Fruit fly (Drosophila melanogaster): Measurements from ENCODE around the gene HLH4C.
A peak's percentile ranks its signal among the peaks of the same experiment; 100 is the strongest.

Gene HLH4C

DNA sequence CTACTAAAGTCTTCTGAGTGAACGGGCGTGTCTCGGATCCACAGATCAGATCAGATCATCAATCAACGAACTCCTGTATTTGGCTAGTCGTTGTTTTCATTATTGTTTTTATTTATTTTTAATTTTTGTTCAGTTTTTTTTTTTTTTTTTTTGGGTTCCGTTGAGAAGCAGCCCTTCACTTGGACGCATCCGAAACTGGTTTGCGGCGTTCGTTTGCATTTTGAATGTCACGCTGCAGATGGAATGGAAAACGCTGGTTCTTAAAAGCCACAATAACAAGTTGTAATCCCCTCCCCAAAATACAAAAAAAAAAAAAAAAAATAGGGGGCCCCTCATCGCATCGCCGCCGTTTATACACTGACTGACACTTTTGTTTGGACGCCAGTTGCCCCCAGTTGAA is 16.9 kb upstream of the HLH4C start:
- TF ChIP-seq N (GFP tag; optimal IDR thresholded peaks at IDR 0.05) (no peak), Sp1 (GFP tag; optimal IDR thresholded peaks at IDR 0.05) (no peak), pan (optimal IDR thresholded peaks at IDR 0.05) (no peak), sv (GFP tag; optimal IDR thresholded peaks at IDR 0.05) (no peak), jim (GFP tag; optimal IDR thresholded peaks at IDR 0.05) (no peak), br (GFP tag; optimal IDR thresholded peaks at IDR 0.05) (no peak), Abd-B (GFP tag; optimal IDR thresholded peaks at IDR 0.05) (no peak), usp (GFP tag; optimal IDR thresholded peaks at IDR 0.05) (no peak), OdsH (GFP tag; optimal IDR thresholded peaks at IDR 0.05) (no peak), Mio (GFP tag; optimal IDR thresholded peaks at IDR 0.05) (no peak)

- no peak for TF ChIP-seq GATAd (GFP tag; optimal IDR thresholded peaks at IDR 0.05)
- TF ChIP-seq psq (GFP tag; optimal IDR thresholded peaks at IDR 0.05) = peak; percentile 47
- TF ChIP-seq br (GFP tag; optimal IDR thresholded peaks at IDR 0.05) = no peak
Measured at dm6 chrX:4660642-4661252, 13.5 kb upstream of the HLH4C start.

DNA sequence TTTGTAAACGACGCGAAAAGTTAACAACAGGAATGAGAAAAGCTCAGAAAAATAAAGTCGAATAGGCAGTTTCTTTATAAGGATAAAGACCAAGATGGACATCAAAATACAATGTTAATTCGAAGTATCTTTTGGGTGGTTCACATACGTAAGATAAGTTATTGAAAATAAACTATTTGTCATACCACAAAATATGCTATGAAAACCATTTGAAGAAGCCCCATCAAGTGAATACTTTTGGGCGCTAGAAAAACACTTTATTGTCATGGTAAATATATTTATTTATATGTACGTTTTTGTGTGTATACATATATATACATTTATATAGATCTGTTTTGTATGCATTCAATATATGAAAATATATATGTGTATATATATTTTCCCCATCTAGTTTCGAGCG is 10.7 kb upstream of the HLH4C start:
- TF ChIP-seq N (GFP tag; optimal IDR thresholded peaks at IDR 0.05) (peak; percentile 39), Myc (optimal IDR thresholded peaks at IDR 0.05) (peak; percentile 76), fru (GFP tag; optimal IDR thresholded peaks at IDR 0.05) (no peak)

- TF ChIP-seq Mio (GFP tag; optimal IDR thresholded peaks at IDR 0.05) = no peak
- no peak for TF ChIP-seq dmrt93B (GFP tag; optimal IDR thresholded peaks at IDR 0.05)
- TF ChIP-seq jim (GFP tag; optimal IDR thresholded peaks at IDR 0.05) = no peak
Measured at dm6 chrX:4654397-4654796, 7.2 kb upstream of the HLH4C start, which contains the start of gene CG15473. Gene CG15473, minus strand, starts transcription at chrX:4654497.

- no peak for TF ChIP-seq Jra (GFP tag; optimal IDR thresholded peaks at IDR 0.05)
- TF ChIP-seq sv (GFP tag; optimal IDR thresholded peaks at IDR 0.05) = no peak
- TF ChIP-seq Vsx2 (GFP tag; optimal IDR thresholded peaks at IDR 0.05; ENCODE audit: partially characterized antibody) = no peak
- no peak for TF ChIP-seq brk (GFP tag; optimal IDR thresholded peaks at IDR 0.05)
- TF ChIP-seq woc (GFP tag; optimal IDR thresholded peaks at IDR 0.05) = no peak
- peak; percentile 54 for TF ChIP-seq rgr (GFP tag; optimal IDR thresholded peaks at IDR 0.05)
Measured at dm6 chrX:4649751-4650150, 2.5 kb upstream of the HLH4C start, which contains the start of the genes Cbp80 and Torsin. Gene Cbp80, plus strand, starts transcription at chrX:4650015. Gene Torsin, minus strand, starts transcription at chrX:4650032.

DNA sequence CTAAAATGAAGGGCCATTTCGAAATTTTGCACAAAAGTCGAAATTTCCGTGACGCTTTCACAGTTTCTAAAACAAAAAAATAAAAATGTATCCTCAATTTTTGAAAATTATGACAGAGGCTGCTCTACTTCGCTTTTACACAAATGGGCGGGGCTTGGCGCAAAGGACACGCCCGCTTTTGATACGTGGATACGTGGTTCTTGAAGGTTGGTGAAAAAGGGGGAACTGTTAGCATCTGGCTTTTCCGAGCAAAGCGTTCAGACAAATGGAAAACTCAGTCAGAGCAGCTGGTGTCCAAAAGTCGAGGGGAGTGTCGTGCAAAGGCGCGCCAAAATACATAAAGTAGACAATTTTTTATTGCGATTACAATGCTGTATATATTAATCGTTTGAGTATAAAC is 2.4 kb downstream of the HLH4C start, which contains the start of gene CG3062:
Gene CG3062 (minus strand): TSS at position 101 of the 400 bp plus-strand sequence.
- TF ChIP-seq Hnf4 (GFP tag; optimal IDR thresholded peaks at IDR 0.05) (no peak), Myc (optimal IDR thresholded peaks at IDR 0.05) (no peak), CG9705 (GFP tag; optimal IDR thresholded peaks at IDR 0.05) (no peak), br (GFP tag; optimal IDR thresholded peaks at IDR 0.05) (no peak), brk (GFP tag; optimal IDR thresholded peaks at IDR 0.05) (no peak), Dfd (GFP tag; optimal IDR thresholded peaks at IDR 0.05) (no peak)

dm6 chrX:4643887-4644286 is 3.3 kb downstream of the HLH4C start, which contains the start of gene CG3081:
Gene CG3081, minus strand, starts transcription at chrX:4643987.
- TF ChIP-seq HLH106 (tag; optimal IDR thresholded peaks at IDR 0.05) (no peak), br (GFP tag; optimal IDR thresholded peaks at IDR 0.05) (no peak), Hr83 (GFP tag; optimal IDR thresholded peaks at IDR 0.05; ENCODE audit: poor library complexity, severe bottlenecking) (no peak), dsf (GFP tag; optimal IDR thresholded peaks at IDR 0.05; ENCODE audit: borderline replicate concordance) (no peak), CG9705 (GFP tag; optimal IDR thresholded peaks at IDR 0.05) (no peak)

- TF ChIP-seq sage (GFP tag; optimal IDR thresholded peaks at IDR 0.05) (peak; percentile 1), br (GFP tag; optimal IDR thresholded peaks at IDR 0.05) (no peak)
Measured at dm6 chrX:4635856-4636486, 11.2 kb downstream of the HLH4C start, which contains the start of the genes Alms1a and pon. Gene Alms1a, minus strand, starts transcription at chrX:4636004. Gene pon, plus strand, starts transcription at chrX:4636318.
